Worm (Caenorhabditis elegans): Measurements from ENCODE around the gene W04E12.7.

Gene W04E12.7

ce11 chrV:19743794-19744193 is 6.4 kb upstream of the W04E12.7 start:
- TF ChIP-seq mes-4 (tag; optimal IDR thresholded peaks at IDR 0.05) (no peak), F37B4.10 (GFP tag; IDR thresholded peaks at IDR 0.05) (no peak), zfh-2 (GFP tag; conservative IDR thresholded peaks at IDR 0.05) (peak; percentile 69), hmg-20 (GFP tag; IDR thresholded peaks at IDR 0.05) (no peak)

- TF ChIP-seq pha-4 (tag; optimal IDR thresholded peaks at IDR 0.05) (no peak), ekl-4 (GFP tag; IDR thresholded peaks at IDR 0.05) (no peak), ztf-18 (tag; optimal IDR thresholded peaks at IDR 0.05) (no peak), let-526 (GFP tag; IDR thresholded peaks at IDR 0.05) (no peak), madf-3 (GFP tag; IDR thresholded peaks at IDR 0.05) (no peak), F39B2.1 (GFP tag; IDR thresholded peaks at IDR 0.05) (no peak)
Observed at ce11 chrV:19743305-19743704, 5.9 kb upstream of the W04E12.7 start, which contains the start of gene W04E12.4. TSS of gene W04E12.4 (plus strand) at chrV:19743605.

DNA sequence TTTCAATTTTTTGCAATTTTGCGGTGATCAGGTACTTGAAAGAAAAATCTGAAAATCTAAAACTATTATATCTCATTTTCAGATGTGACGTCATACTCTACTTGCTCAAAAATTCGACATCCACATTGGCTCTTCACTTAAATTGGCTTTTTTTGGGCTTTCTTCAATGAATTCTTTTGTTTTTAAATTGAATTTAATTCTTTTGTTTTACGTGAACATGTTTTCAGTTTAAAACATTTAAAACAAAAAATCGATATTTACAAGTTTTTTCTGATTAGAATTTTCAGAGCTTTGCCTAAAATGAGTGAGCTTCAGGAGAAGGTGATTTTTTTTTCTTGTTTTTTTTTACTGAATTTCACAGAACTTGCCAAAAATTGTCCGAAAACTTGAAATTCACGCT is 4.3 kb upstream of the W04E12.7 start, which contains the start of gene W04E12.3:
W04E12.3 (plus strand) TSS at position 301 of the 400 bp plus-strand sequence.
- no peak for TF ChIP-seq B0336.3 (GFP tag; IDR thresholded peaks at IDR 0.05)
- TF ChIP-seq rpc-1 (optimal IDR thresholded peaks at IDR 0.05): no peak
- no peak for TF ChIP-seq rpc-1 (tag; optimal IDR thresholded peaks at IDR 0.05)
- TF ChIP-seq somi-1 (GFP tag; optimal IDR thresholded peaks at IDR 0.05): no peak
- no peak for TF ChIP-seq attf-3 (GFP tag; conservative IDR thresholded peaks at IDR 0.05)
- TF ChIP-seq F55B11.4 (tag; optimal IDR thresholded peaks at IDR 0.05; ENCODE audit: borderline replicate concordance, insufficient read depth): no peak
- TF ChIP-seq cebp-1 (GFP tag; IDR thresholded peaks at IDR 0.05): no peak
- no peak for TF ChIP-seq cebp-1 (tag; optimal IDR thresholded peaks at IDR 0.05)
- no peak for TF ChIP-seq Y56A3A.18 (GFP tag; IDR thresholded peaks at IDR 0.05)

DNA sequence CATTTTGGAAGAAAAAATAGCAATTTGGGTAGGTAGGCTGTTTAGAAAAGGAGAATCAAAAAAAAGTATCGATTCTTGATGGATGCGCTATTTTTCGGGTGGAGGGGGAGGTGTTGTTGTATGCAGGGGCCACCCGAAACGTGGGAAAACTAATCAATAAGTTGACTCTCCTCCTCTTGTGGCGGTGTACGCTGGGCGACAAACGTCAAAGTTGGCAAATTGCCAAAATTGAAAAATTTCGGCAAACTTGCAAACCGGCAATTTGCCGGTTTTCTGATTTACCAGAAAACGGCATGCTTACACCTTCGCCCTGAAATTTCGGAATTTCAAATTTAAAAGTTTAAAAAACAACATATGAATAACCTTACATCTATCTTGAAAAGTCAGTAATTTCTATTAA is 3.7 kb upstream of the W04E12.7 start, which contains the start of gene W04E12.2:
W04E12.2 (minus strand) TSS at position 101 of the 400 bp plus-strand sequence.
- TF ChIP-seq C17E4.6 (GFP tag; IDR thresholded peaks at IDR 0.05) (no peak), B0261.1 (tag; optimal IDR thresholded peaks at IDR 0.05) (no peak), rec-8 (tag; optimal IDR thresholded peaks at IDR 0.05) (no peak), lir-1 (GFP tag; conservative IDR thresholded peaks at IDR 0.05) (no peak)

DNA sequence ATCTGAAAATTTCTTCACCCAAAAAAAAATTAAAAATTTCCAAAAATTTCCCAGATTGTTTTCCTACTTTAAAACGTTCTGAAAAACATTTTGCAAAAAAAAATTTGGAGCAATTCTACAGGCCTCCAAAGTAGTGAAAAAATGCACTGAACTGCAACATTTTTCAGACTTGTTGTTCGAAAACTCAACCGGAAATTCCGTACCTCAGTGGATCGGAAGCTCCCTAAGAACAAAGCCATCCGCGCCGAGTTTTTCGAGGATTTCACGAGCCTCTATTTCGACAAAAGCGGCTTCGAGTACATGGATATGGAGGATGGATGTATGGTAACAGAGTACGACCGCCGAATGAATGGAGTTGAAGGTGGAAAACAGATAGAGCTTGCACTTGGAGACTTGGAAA is 759 bp upstream of the W04E12.7 start, which contains the start of gene fbxa-131:
fbxa-131 (plus strand) TSS at position 301 of the 400 bp plus-strand sequence.
- TF ChIP-seq nfya-1 (tag; optimal IDR thresholded peaks at IDR 0.05; ENCODE audit: borderline replicate concordance, insufficient read depth) (no peak), pbrm-1 (GFP tag; IDR thresholded peaks at IDR 0.05) (no peak), athp-1 (tag; optimal IDR thresholded peaks at IDR 0.05) (no peak), nfyb-1 (GFP tag; IDR thresholded peaks at IDR 0.05) (no peak), ets-4 (GFP tag; optimal IDR thresholded peaks at IDR 0.05) (no peak), ztf-6 (GFP tag; IDR thresholded peaks at IDR 0.05) (no peak), nhr-90 (tag; optimal IDR thresholded peaks at IDR 0.05) (no peak), egrh-3 (GFP tag; IDR thresholded peaks at IDR 0.05) (no peak)

- TF ChIP-seq hmg-1.2 (GFP tag; IDR thresholded peaks at IDR 0.05): no peak
- TF ChIP-seq nfyb-1 (GFP tag; IDR thresholded peaks at IDR 0.05): no peak
- peak; percentile 48; the same call in 1 of the 2 replicates for TF ChIP-seq egrh-3 (GFP tag; IDR thresholded peaks at IDR 0.05)
- no peak for TF ChIP-seq tbx-9 (tag; optimal IDR thresholded peaks at IDR 0.05; ENCODE audit: borderline replicate concordance)
- no peak for TF ChIP-seq hlh-12 (tag; optimal IDR thresholded peaks at IDR 0.05)
- TF ChIP-seq nhr-120 (GFP tag; IDR thresholded peaks at IDR 0.05): 0 out of 2 replicates have a peak, but pooled peaks have one; percentile 51
- 0 out of 2 replicates have a peak, but pooled peaks have one; percentile 36 for TF ChIP-seq C17E4.6 (GFP tag; IDR thresholded peaks at IDR 0.05)
- TF ChIP-seq zfh-2 (GFP tag; conservative IDR thresholded peaks at IDR 0.05): peak; percentile 85
- 0 out of 2 replicates have a peak, but pooled peaks have one; percentile 38 for TF ChIP-seq aptf-3 (GFP tag; IDR thresholded peaks at IDR 0.05)
Observed at ce11 chrV:19733728-19734127, 3.6 kb downstream of the W04E12.7 start.
